Fruit fly (Drosophila melanogaster) Kc167 (cell line): ENCODE results near the gene CG44385.

Experiments
- Myc ChIP-seq: fragments of >200 bp; optimal IDR thresholded peaks from 2 replicates; lab custom pipeline; 2017; ENCODE audit warnings: missing external identifiers
- insv ChIP-seq: fragments of >200 bp; optimal IDR thresholded peaks from 3 replicates; lab custom pipeline; 2018; ENCODE audit warnings: missing external identifiers
- psq ChIP-seq: fragments of >200 bp; optimal IDR thresholded peaks from 2 replicates; lab custom pipeline; 2017; ENCODE audit warnings: missing external identifiers
- ttk ChIP-seq: sonication (Bioruptor generic); optimal IDR thresholded peaks from 2 replicates; lab custom pipeline; 2017; ENCODE audit warnings: missing external identifiers

dm6 chrX:11108845-11109450, 23.3 kb downstream of the CG44385 start:
- TF ChIP-seq psq (lab: Kevin White, UChicago) (no peak), insv (lab: Kevin White, UChicago) (no peak), ttk (lab: Kevin White, UChicago) (no peak), Myc (no peak)
